Fruit fly (Drosophila melanogaster) whole organism, adult: Measurements from ENCODE around the gene Or35a.
A peak's percentile ranks its signal among the peaks of the same experiment; 100 is the strongest.

Experiments used
- CG11617 ChIP-seq: fragments of 200-800 bp; sonication (Bioruptor generic); optimal IDR thresholded peaks from 2 replicates; lab custom pipeline; 2017; ENCODE audit warnings: mild to moderate bottlenecking, missing biosample characterization, missing genetic modification reagents, missing genetic modification characterization
- CG12768 ChIP-seq: fragments of 200-800 bp; sonication (Bioruptor generic); optimal IDR thresholded peaks from 2 replicates; lab custom pipeline; 2017; ENCODE audit warnings: missing biosample characterization, missing genetic modification characterization, mild to moderate bottlenecking, moderate library complexity, missing genetic modification reagents
- CG14711 ChIP-seq: fragments of 200-800 bp; sonication (Bioruptor generic); optimal IDR thresholded peaks from 2 replicates; lab custom pipeline; 2018; ENCODE audit warnings: missing biosample characterization, mild to moderate bottlenecking, missing genetic modification characterization, moderate library complexity
- CG1620 ChIP-seq: fragments of 200-800 bp; sonication (Bioruptor generic); optimal IDR thresholded peaks from 2 replicates; lab custom pipeline; 2016; ENCODE audit warnings: missing biosample characterization, missing genetic modification characterization
- CG33017 ChIP-seq: fragments of 200-800 bp; sonication (Bioruptor generic); optimal IDR thresholded peaks from 2 replicates; lab custom pipeline; 2018; ENCODE audit warnings: missing biosample characterization, mild to moderate bottlenecking, missing genetic modification characterization, moderate library complexity
- CG5204 ChIP-seq: fragments of 200-800 bp; sonication (Bioruptor generic); optimal IDR thresholded peaks from 2 replicates; lab custom pipeline; 2016; ENCODE audit warnings: missing biosample characterization, missing genetic modification characterization
- CG7045 ChIP-seq: fragments of 200-800 bp; sonication (Bioruptor generic); optimal IDR thresholded peaks from 2 replicates; lab custom pipeline; 2017; ENCODE audit warnings: missing biosample characterization, mild to moderate bottlenecking, missing genetic modification characterization
- CG7101 ChIP-seq: fragments of 200-800 bp; sonication (Bioruptor generic); optimal IDR thresholded peaks from 2 replicates; lab custom pipeline; 2018; ENCODE audit warnings: missing biosample characterization, mild to moderate bottlenecking, missing genetic modification characterization, moderate library complexity
- Clk ChIP-seq: fragments of 200-800 bp; sonication (Bioruptor generic); optimal IDR thresholded peaks from 2 replicates; lab custom pipeline; 2017; ENCODE audit warnings: missing biosample characterization, missing genetic modification characterization
- Crg-1 ChIP-seq: fragments of 200-800 bp; sonication (Bioruptor generic); optimal IDR thresholded peaks from 2 replicates; lab custom pipeline; 2016; ENCODE audit warnings: missing biosample characterization, missing genetic modification characterization
- Hr96 ChIP-seq: fragments of 200-800 bp; sonication (Bioruptor generic); optimal IDR thresholded peaks from 2 replicates; lab custom pipeline; 2016; ENCODE audit warnings: missing biosample characterization, missing genetic modification characterization
- Mnt ChIP-seq: fragments of 200-800 bp; sonication (Bioruptor generic); optimal IDR thresholded peaks from 2 replicates; lab custom pipeline; 2016; ENCODE audit warnings: missing biosample characterization, mild to moderate bottlenecking, missing genetic modification characterization
- bab1 ChIP-seq: fragments of 200-800 bp; sonication (Bioruptor generic); optimal IDR thresholded peaks from 3 replicates; lab custom pipeline; 2019; ENCODE audit warnings: missing biosample characterization, mild to moderate bottlenecking, missing genetic modification characterization, moderate library complexity
- cic ChIP-seq: fragments of 200-800 bp; sonication (Bioruptor generic); optimal IDR thresholded peaks from 2 replicates; lab custom pipeline; 2017; ENCODE audit warnings: missing biosample characterization, mild to moderate bottlenecking, missing genetic modification characterization, moderate library complexity
- cnc ChIP-seq, 2 experiments: fragments of >200 bp; optimal IDR thresholded peaks; 2 replicates each; lab custom pipeline; 2017
- kay ChIP-seq: fragments of 200-800 bp; sonication (Bioruptor generic); peaks from one replicate; lab custom pipeline; 2016; ENCODE audit warnings: missing biosample characterization, missing genetic modification characterization, borderline replicate concordance
- ovo ChIP-seq: fragments of 200-800 bp; sonication (Bioruptor generic); optimal IDR thresholded peaks from 2 replicates; lab custom pipeline; 2016; ENCODE audit warnings: missing biosample characterization, missing genetic modification characterization
- pad ChIP-seq: fragments of 200-800 bp; sonication (Bioruptor generic); optimal IDR thresholded peaks from 3 replicates; lab custom pipeline; 2017; ENCODE audit warnings: missing biosample characterization, missing genetic modification characterization, mild to moderate bottlenecking, moderate library complexity, missing genetic modification reagents
- tj ChIP-seq: fragments of 200-800 bp; sonication (Bioruptor generic); optimal IDR thresholded peaks from 3 replicates; lab custom pipeline; 2017; ENCODE audit warnings: missing biosample characterization, mild to moderate bottlenecking, missing genetic modification characterization, moderate library complexity
- toe ChIP-seq: fragments of 200-800 bp; sonication (Bioruptor generic); optimal IDR thresholded peaks from 2 replicates; lab custom pipeline; 2016; ENCODE audit warnings: missing biosample characterization, missing genetic modification characterization

Or35a gene

DNA sequence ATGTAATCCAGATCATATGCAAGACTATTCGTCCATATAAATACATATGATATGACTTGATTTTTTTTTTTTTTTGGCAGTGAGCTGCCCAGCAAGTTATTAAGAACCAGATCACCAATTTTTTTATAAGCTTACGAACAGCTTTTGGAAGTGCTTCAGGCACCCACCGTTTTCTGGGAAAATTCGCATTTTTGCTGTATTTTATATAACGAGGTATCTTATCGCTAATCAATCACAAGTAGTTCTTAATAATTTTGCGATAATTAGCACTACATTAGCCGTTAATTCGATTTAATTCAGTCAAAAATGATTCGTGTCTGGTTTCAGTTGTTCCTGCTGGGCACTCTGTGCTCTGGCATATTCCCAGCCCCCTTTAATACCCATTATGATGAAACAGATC is 5.0 kb upstream of the Or35a start, which contains the start of gene CG7631:
CG7631 (plus strand) TSS at position 301 of the 400 bp plus-strand sequence.
- TF ChIP-seq CG7101 (tag; lab: Kevin White, UChicago) (no peak), Clk (GFP tag; lab: Kevin White, UChicago) (no peak), ovo (GFP tag; lab: Kevin White, UChicago) (no peak), CG14711 (tag; lab: Kevin White, UChicago) (no peak), cnc (optimal IDR thresholded peaks at IDR 0.05; lab: Kevin White, UChicago) (no peak), tj (no peak), CG1620 (no peak)

DNA sequence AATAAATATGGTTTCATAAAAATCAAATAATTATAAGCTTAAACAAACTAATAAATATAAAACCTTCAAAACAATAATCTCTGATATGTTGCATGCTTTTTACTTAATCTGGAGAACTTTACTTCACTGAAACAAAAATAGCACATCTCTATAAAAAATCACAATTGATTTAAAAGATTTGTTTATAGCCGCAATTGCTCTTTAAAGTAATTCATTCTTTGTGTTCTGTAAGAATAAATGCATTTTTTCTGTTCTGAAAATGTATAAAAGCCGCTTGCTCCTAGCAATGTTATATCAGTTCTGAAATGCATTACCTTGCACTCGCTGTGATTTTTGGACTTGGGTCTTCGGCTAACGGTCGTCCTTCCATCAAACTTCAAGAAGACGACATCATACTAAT is 6.7 kb downstream of the Or35a start, which contains the start of gene CG11865:
CG11865 (plus strand) TSS at position 301 of the 400 bp plus-strand sequence.
- TF ChIP-seq cic (no peak), CG33017 (tag; lab: Kevin White, UChicago) (no peak), kay (no peak), pad (GFP tag; lab: Kevin White, UChicago) (no peak), CG11617 (GFP tag; lab: Kevin White, UChicago) (no peak)

DNA sequence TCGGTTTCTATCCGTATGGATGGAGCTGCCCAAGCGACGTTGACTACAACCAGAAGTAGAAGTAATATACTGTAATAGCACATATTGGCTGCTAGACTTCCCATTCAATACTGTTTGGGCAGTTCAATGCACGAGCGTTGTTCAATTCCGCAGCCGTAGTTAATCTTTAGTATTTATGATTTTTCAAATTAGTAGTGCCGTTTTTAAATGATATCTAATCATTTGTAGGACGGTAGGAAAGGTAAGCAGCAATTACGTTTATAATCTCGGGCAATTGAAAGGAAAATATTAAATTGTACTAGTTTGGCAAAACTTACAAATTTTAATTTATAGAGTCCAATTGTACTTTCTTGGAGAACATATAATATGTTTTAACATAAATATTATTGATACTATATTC is 7.1 kb downstream of the Or35a start, which contains the start of gene CG15253:
CG15253 (minus strand) TSS at position 101 of the 400 bp plus-strand sequence.
- TF ChIP-seq Crg-1 (GFP tag; lab: Kevin White, UChicago) (no peak), CG7101 (tag; lab: Kevin White, UChicago) (no peak), kay (no peak), CG11617 (GFP tag; lab: Kevin White, UChicago) (no peak), toe (GFP tag; lab: Kevin White, UChicago) (no peak), Hr96 (GFP tag; lab: Kevin White, UChicago) (no peak), CG7045 (no peak), bab1 (GFP tag; lab: Kevin White, UChicago) (no peak), CG33017 (tag; lab: Kevin White, UChicago) (no peak)

DNA sequence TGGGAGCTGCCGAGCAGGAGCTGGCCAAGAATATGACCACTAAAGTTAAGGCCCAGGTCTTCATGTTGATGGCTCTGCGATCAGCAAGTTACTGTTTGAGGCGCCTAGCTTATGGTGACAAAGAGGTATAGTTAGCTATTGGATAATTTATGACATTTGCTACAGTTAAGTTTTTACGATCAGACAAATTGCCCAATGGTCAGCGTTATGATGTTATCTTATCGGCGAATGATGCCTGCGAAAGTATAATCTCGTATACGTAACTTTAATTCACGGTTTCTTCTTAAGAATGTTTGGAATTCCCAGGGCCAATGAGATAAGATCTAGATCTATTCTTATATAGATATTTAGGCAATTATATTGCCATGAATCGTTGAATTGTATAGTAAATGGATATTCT is 8.6 kb downstream of the Or35a start, which contains the start of gene CG15254:
CG15254 (minus strand) TSS at position 101 of the 400 bp plus-strand sequence.
- no peak for TF ChIP-seq CG7101 (tag; lab: Kevin White, UChicago)
- TF ChIP-seq CG1620: no peak
- TF ChIP-seq cnc (optimal IDR thresholded peaks at IDR 0.05; lab: Kevin White, UChicago): no peak
- no peak for TF ChIP-seq cic

DNA sequence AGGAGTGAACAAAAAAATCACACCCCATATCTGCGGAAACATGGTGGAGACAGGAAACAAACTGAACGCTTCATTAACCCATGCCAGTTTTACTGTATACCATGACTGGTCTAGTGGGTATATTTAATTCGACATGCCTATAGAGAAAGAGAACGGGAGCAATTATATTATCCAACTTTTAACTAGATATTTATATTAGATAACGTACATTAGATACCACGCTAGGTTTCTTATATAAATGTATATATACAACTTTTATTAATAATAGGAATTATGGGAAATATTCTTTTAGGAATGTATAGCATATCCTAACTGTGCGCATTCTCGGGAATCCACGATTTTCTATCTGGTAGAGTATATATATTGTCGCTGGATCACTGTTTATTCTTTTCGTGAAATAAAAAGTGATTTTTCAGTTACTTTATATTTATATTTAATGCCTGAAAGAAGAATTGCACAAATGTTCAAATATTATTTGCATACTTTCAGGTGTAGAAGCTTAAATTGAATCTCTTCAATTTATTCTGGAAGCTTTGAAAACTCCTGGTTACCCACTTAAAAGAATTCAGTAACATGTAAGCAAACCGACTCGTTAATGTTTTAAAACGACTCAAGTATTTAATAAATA is 10.0 kb downstream of the Or35a start, which contains the start of gene Semp1:
Semp1 (minus strand) TSS at position 51 of the 628 bp plus-strand sequence.
- TF ChIP-seq Mnt (GFP tag; lab: Kevin White, UChicago) (no peak), CG7045 (no peak), Hr96 (GFP tag; lab: Kevin White, UChicago) (no peak), Clk (GFP tag; lab: Kevin White, UChicago) (no peak), ovo (GFP tag; lab: Kevin White, UChicago) (no peak), kay (no peak), Crg-1 (GFP tag; lab: Kevin White, UChicago) (no peak), cnc (optimal IDR thresholded peaks at IDR 0.05; lab: Kevin White, UChicago) (no peak), CG11617 (GFP tag; lab: Kevin White, UChicago) (no peak), CG1620 (no peak), toe (GFP tag; lab: Kevin White, UChicago) (no peak), CG5204 (GFP tag; lab: Kevin White, UChicago) (no peak), CG12768 (GFP tag; lab: Kevin White, UChicago) (no peak), CG7101 (tag; lab: Kevin White, UChicago) (no peak), bab1 (GFP tag; lab: Kevin White, UChicago) (no peak), tj (no peak)

DNA sequence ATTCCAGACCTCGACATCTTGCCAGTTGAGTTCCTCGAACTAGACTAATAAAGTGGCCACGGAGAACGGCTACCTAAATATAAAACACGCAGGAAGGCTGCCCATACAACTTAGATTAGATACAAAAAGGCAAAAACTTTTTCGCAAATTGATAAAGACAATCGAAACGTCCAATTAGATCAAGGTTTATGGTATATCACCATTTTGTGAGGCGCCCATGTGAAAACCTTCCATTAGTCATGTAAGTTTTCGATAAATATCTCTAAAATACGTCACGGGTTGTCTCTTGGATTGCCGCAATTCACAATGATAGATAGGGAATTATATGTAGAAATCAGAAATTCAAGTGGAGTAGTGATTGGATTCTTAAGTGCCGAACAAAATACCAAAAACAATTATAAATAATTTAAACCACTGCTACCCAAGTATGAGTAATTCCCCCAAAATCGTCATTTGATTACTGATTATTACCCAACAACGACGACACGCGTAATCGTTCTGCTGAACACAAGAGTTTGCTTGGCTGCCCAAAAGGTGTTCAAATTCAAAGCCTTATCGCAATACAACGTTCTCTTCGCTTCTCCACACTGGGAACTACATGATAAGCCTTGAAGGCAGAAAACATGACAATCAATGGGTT is 11.6 kb downstream of the Or35a start, which contains the start of gene CG15255:
CG15255 (minus strand) TSS at position 51 of the 640 bp plus-strand sequence.
- peak; percentile 82 for TF ChIP-seq kay
- no peak for TF ChIP-seq Hr96 (GFP tag; lab: Kevin White, UChicago)

DNA sequence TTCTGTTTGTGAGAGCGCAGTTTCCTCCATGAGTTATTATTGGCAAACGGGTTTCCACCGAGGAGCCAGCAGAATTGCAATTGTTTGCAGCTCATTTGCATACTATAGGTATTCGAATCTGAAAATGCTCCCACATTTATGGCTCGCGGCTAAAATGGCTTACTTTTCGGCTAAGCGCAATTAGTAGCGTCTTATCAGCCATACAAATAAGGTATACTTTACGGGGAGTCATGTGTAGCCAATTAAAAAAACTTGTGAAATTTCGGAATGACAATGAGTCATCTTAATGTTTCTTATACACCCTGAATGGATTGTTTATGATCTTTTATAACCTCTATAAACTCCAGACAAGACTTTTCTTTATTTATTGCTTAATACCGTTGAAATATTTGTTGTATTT is 14.2 kb downstream of the Or35a start:
- TF ChIP-seq Clk (GFP tag; lab: Kevin White, UChicago): no peak
- no peak for TF ChIP-seq pad (GFP tag; lab: Kevin White, UChicago)
- TF ChIP-seq Mnt (GFP tag; lab: Kevin White, UChicago): no peak
- TF ChIP-seq Hr96 (GFP tag; lab: Kevin White, UChicago): no peak
- no peak for TF ChIP-seq CG5204 (GFP tag; lab: Kevin White, UChicago)
- TF ChIP-seq tj: no peak
- no peak for TF ChIP-seq CG7101 (tag; lab: Kevin White, UChicago)
- TF ChIP-seq kay: no peak
- TF ChIP-seq CG7045: no peak
- no peak for TF ChIP-seq ovo (GFP tag; lab: Kevin White, UChicago)
- TF ChIP-seq CG33017 (tag; lab: Kevin White, UChicago): no peak
- TF ChIP-seq cic: no peak
- TF ChIP-seq CG1620: no peak
- no peak for TF ChIP-seq CG14711 (tag; lab: Kevin White, UChicago)
- no peak for TF ChIP-seq Crg-1 (GFP tag; lab: Kevin White, UChicago)
- no peak for TF ChIP-seq bab1 (GFP tag; lab: Kevin White, UChicago)
- no peak for TF ChIP-seq CG12768 (GFP tag; lab: Kevin White, UChicago)
- TF ChIP-seq toe (GFP tag; lab: Kevin White, UChicago): no peak
